Fruit fly (Drosophila melanogaster): ENCODE results near the gene CG5043.

DNA sequence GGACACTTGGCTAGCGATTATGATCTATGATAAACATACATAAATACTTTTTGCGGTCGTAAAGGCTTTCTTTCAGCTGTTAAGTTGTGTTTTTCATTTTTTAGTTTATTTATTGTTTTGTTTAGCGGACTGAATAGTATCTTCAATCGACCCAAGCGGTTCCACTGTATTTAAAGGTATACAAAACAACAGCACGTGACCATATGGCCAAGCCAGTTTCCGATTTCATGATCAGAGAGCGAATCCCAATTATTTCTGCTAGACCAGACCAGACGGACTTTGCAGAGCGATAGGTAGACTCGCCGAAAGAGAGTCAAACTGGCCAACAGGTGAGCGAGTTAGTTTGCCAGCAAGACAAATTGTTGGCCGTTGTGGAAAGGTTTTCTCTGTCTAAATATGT is 37.9 kb downstream of the CG5043 start, which contains the start of gene Sgt:
- TF ChIP-seq net (GFP tag; optimal IDR thresholded peaks at IDR 0.05): no peak
- TF ChIP-seq svp (GFP tag): no peak
- no peak for TF ChIP-seq CG7368 (GFP tag; optimal IDR thresholded peaks at IDR 0.05)
- no peak for TF ChIP-seq Sox14 (GFP tag; optimal IDR thresholded peaks at IDR 0.05)
- no peak for TF ChIP-seq salr (GFP tag; optimal IDR thresholded peaks at IDR 0.05)
- TF ChIP-seq lz (GFP tag; optimal IDR thresholded peaks at IDR 0.05): no peak
- no peak for TF ChIP-seq Ets96B (tag; optimal IDR thresholded peaks at IDR 0.05)
- TF ChIP-seq topi (GFP tag; optimal IDR thresholded peaks at IDR 0.05): no peak
- no peak for TF ChIP-seq Sox102F (GFP tag; optimal IDR thresholded peaks at IDR 0.05)
- TF ChIP-seq fd85E (GFP tag; optimal IDR thresholded peaks at IDR 0.05): no peak
- no peak for TF ChIP-seq Sox15 (GFP tag; optimal IDR thresholded peaks at IDR 0.05)
- TF ChIP-seq CG10669 (GFP tag; optimal IDR thresholded peaks at IDR 0.05): no peak
